Fruit fly (Drosophila melanogaster): ENCODE measurements around the gene CG8379.

CG8379 gene

dm6 chr3R:8810397-8811184 is 13.6 kb upstream of the CG8379 start (continued):
- TF ChIP-seq Hr83 (GFP tag; optimal IDR thresholded peaks at IDR 0.05; ENCODE audit: poor library complexity, severe bottlenecking) (peak; percentile 99), sage (GFP tag; optimal IDR thresholded peaks at IDR 0.05) (peak; percentile 73), lola (GFP tag; optimal IDR thresholded peaks at IDR 0.05) (no peak)

DNA sequence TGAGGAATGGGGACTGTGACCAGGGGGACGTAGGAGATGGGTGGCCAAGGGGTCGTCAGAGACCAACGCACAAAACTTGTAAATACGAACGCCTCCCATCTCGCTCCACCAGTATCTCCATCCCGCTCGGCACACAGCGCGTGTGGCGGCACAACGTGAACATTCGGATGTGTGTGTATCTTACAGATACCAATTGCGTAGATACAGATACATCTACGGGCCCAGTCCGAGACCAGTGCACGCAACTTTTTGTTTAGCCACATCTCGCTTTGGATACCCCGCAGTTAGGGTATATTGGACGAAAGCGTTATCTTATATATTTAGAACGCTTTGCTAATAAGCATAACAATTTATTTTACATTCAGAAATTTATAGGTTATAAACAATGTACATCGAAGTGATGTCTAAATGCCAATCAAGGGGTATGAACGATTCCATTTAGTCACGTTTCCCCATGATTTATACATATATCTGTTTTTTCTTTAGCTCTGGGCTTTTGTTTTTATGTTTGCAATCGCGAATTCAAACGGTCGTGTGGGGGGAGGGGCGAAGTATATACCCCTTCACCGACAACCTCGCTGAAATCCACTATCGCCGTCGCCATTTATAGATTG is 12.8 kb upstream of the CG8379 start:
- TF ChIP-seq ey (GFP tag; optimal IDR thresholded peaks at IDR 0.05), result peak; percentile 99
- TF ChIP-seq Mio (GFP tag; optimal IDR thresholded peaks at IDR 0.05), result peak; percentile 88
- peak; percentile 98 for TF ChIP-seq HLH106 (tag; optimal IDR thresholded peaks at IDR 0.05)
- TF ChIP-seq Sp1 (GFP tag; optimal IDR thresholded peaks at IDR 0.05), result peak; percentile 98
- no peak for TF ChIP-seq CrebA (GFP tag; optimal IDR thresholded peaks at IDR 0.05; ENCODE audit: borderline replicate concordance)
- peak; percentile 99 for TF ChIP-seq OdsH (GFP tag; optimal IDR thresholded peaks at IDR 0.05)
- TF ChIP-seq N (GFP tag; optimal IDR thresholded peaks at IDR 0.05), result no peak
- TF ChIP-seq psq (GFP tag; optimal IDR thresholded peaks at IDR 0.05), result peak; percentile 97
- TF ChIP-seq woc (GFP tag; optimal IDR thresholded peaks at IDR 0.05), result peak; percentile 99
- TF ChIP-seq Jra (GFP tag; optimal IDR thresholded peaks at IDR 0.05), result peak; percentile 95
- TF ChIP-seq Hr83 (GFP tag; optimal IDR thresholded peaks at IDR 0.05; ENCODE audit: poor library complexity, severe bottlenecking), result peak; percentile 59
- TF ChIP-seq jim (GFP tag; optimal IDR thresholded peaks at IDR 0.05), result no peak
- TF ChIP-seq h (GFP tag; optimal IDR thresholded peaks at IDR 0.05), result peak; percentile 99
- TF ChIP-seq sv (GFP tag; optimal IDR thresholded peaks at IDR 0.05), result peak; percentile 99
- no peak for TF ChIP-seq GATAd (GFP tag; optimal IDR thresholded peaks at IDR 0.05)
- peak; percentile 76 for TF ChIP-seq Dif (GFP tag; optimal IDR thresholded peaks at IDR 0.05; ENCODE audit: partially characterized antibody)
- no peak for TF ChIP-seq usp (GFP tag; optimal IDR thresholded peaks at IDR 0.05)
- TF ChIP-seq dmrt93B (GFP tag; optimal IDR thresholded peaks at IDR 0.05), result peak; percentile 97
- peak; percentile 99 for TF ChIP-seq br (GFP tag; optimal IDR thresholded peaks at IDR 0.05)
- peak; percentile 82 for TF ChIP-seq pan (optimal IDR thresholded peaks at IDR 0.05)
- TF ChIP-seq Myc (optimal IDR thresholded peaks at IDR 0.05), result no peak
- TF ChIP-seq fru (GFP tag; optimal IDR thresholded peaks at IDR 0.05), result peak; percentile 99
- TF ChIP-seq foxo (GFP tag; optimal IDR thresholded peaks at IDR 0.05), result peak; percentile 95 to 99
- peak; percentile 99 for TF ChIP-seq Hnf4 (GFP tag; optimal IDR thresholded peaks at IDR 0.05)
- peak; percentile 97 for TF ChIP-seq Rel (GFP tag; optimal IDR thresholded peaks at IDR 0.05)
- peak; percentile 91 for TF ChIP-seq Rel (tag; optimal IDR thresholded peaks at IDR 0.05)
- TF ChIP-seq tai (GFP tag; optimal IDR thresholded peaks at IDR 0.05), result peak; percentile 95
- TF ChIP-seq CG32264 (GFP tag; optimal IDR thresholded peaks at IDR 0.05), result peak; percentile 98
- peak; percentile 89 for TF ChIP-seq CG9705 (GFP tag; optimal IDR thresholded peaks at IDR 0.05)
- TF ChIP-seq lola (GFP tag; optimal IDR thresholded peaks at IDR 0.05), result no peak
- TF ChIP-seq Hr78 (GFP tag; optimal IDR thresholded peaks at IDR 0.05), result no peak
- peak; percentile 99 for TF ChIP-seq rgr (GFP tag; optimal IDR thresholded peaks at IDR 0.05)
- peak in 1 of 2 experiments; percentile 17 for TF ChIP-seq dl (GFP tag; optimal IDR thresholded peaks at IDR 0.05; ENCODE audit: insufficient read depth in 1 of 2, partially characterized antibody in 2 of 2)
- TF ChIP-seq Abd-B (GFP tag; optimal IDR thresholded peaks at IDR 0.05), result no peak
- TF ChIP-seq Vsx2 (GFP tag; optimal IDR thresholded peaks at IDR 0.05; ENCODE audit: partially characterized antibody), result no peak
- peak; percentile 97 for TF ChIP-seq brk (GFP tag; optimal IDR thresholded peaks at IDR 0.05)
- peak; percentile 97 for TF ChIP-seq sage (GFP tag; optimal IDR thresholded peaks at IDR 0.05)
- TF ChIP-seq Dfd (GFP tag; optimal IDR thresholded peaks at IDR 0.05), result no peak
- peak; percentile 86 for TF ChIP-seq dsf (GFP tag; optimal IDR thresholded peaks at IDR 0.05; ENCODE audit: borderline replicate concordance)
